Worm (Caenorhabditis elegans) whole organism, L1 larva: Measurements from ENCODE around the gene C40H1.7.

ENCODE experiments used
- ama-1 ChIP-seq: fragments of 150-350 bp; optimal IDR thresholded peaks from 2 replicates; lab custom pipeline; 2014
- ces-1 ChIP-seq: fragments of 150-350 bp; optimal IDR thresholded peaks from 2 replicates; lab custom pipeline; 2014; ENCODE audit warnings: missing biosample characterization, missing genetic modification reagents, missing genetic modification characterization
- ets-5 ChIP-seq: fragments of 200-800 bp; sonication (Bioruptor generic); IDR thresholded peaks from 2 replicates; pipeline ENCODE4 v1.3.6; 2022; ENCODE audit warnings: missing genetic modification characterization, missing compliant biosample characterization
- lin-15B ChIP-seq: fragments of 150-350 bp; sonication (generic microtip); optimal IDR thresholded peaks from 3 replicates; lab custom pipeline; 2014; ENCODE audit warnings: missing biosample characterization, missing genetic modification characterization
- nhr-76 ChIP-seq: sonication (generic microtip); optimal IDR thresholded peaks from 2 replicates; lab custom pipeline; 2017; ENCODE audit warnings: missing biosample characterization, missing genetic modification characterization
- nhr-77 ChIP-seq: fragments of 150-350 bp; optimal IDR thresholded peaks from 2 replicates; lab custom pipeline; 2014; ENCODE audit warnings: missing biosample characterization, missing genetic modification characterization
- nhr-85 ChIP-seq: sonication (generic microtip); peaks from one replicate; lab custom pipeline; 2016; ENCODE audit warnings: missing genetic modification characterization, inconsistent platforms, missing compliant biosample characterization
- pax-3 ChIP-seq: fragments of 200-800 bp; sonication (Bioruptor generic); optimal IDR thresholded peaks from 2 replicates; lab custom pipeline; 2018; ENCODE audit warnings: mild to moderate bottlenecking, missing genetic modification characterization, moderate library complexity, missing compliant biosample characterization
- rnt-1 ChIP-seq: sonication (generic microtip); optimal IDR thresholded peaks from 2 replicates; lab custom pipeline; 2016; ENCODE audit warnings: mild to moderate bottlenecking, missing genetic modification characterization, moderate library complexity, missing compliant biosample characterization
- unc-30 ChIP-seq: sonication (generic microtip); optimal IDR thresholded peaks from 2 replicates; lab custom pipeline; 2017; ENCODE audit warnings: missing biosample characterization, missing genetic modification characterization

- no peak for TF ChIP-seq ama-1
- TF ChIP-seq lin-15B (tag; lab: Kevin White, UChicago), result no peak
- TF ChIP-seq ces-1, result no peak
- no peak for TF ChIP-seq ets-5 (GFP tag; lab: Robert Waterston, UW)
- TF ChIP-seq pax-3, result no peak
- TF ChIP-seq rnt-1 (tag; lab: Kevin White, UChicago), result no peak
- TF ChIP-seq unc-30 (tag; lab: Kevin White, UChicago), result no peak
- TF ChIP-seq nhr-77, result no peak
- no peak for TF ChIP-seq nhr-76 (tag; lab: Kevin White, UChicago)
- TF ChIP-seq nhr-85 (tag; lab: Kevin White, UChicago), result no peak
These were observed 34.2 kb downstream of the C40H1.7 start, which contains the start of gene K04H4.5 for ce11 chrIII:9359060-9359459.
